2 worm cellular contexts compared by ENCODE assay signal in genomic region chrIII:13657975-13658374, ce11.
A peak's percentile ranks its signal among the peaks of the same experiment; 100 is the strongest.
TF ChIP-seq lines count a peak whose summit lies in the region.

No protein-coding gene starts in this region.

TF ChIP-seq in whole organism, L2 larva, 48 proteins besides CTCF, POLR2A, EP300 and RAD21 (continued from another document):
- TF ChIP-seq egl-27 (tag; optimal IDR thresholded peaks at IDR 0.05; lab: Kevin White, UChicago) = no peak

TF ChIP-seq in whole organism, L4 larva, 104 proteins besides CTCF, POLR2A, EP300 and RAD21 (continued from another document):
- TF ChIP-seq ceh-82 (tag; optimal IDR thresholded peaks at IDR 0.05; lab: Kevin White, UChicago) (no peak), nhr-48 (tag; optimal IDR thresholded peaks at IDR 0.05; lab: Kevin White, UChicago) (no peak), T20F7.1 (GFP tag; optimal IDR thresholded peaks at IDR 0.05; lab: Kevin White, UChicago) (no peak), unc-130 (GFP tag; optimal IDR thresholded peaks at IDR 0.05; lab: Kevin White, UChicago) (no peak), skn-1 (tag; optimal IDR thresholded peaks at IDR 0.05; lab: Kevin White, UChicago) (no peak), dmd-8 (GFP tag; IDR thresholded peaks at IDR 0.05; lab: Robert Waterston, UW) (no peak), tra-1 (GFP tag; IDR thresholded peaks at IDR 0.05; lab: Robert Waterston, UW) (no peak), dmd-9 (GFP tag; IDR thresholded peaks at IDR 0.05; lab: Robert Waterston, UW) (no peak), nhr-10 (tag; optimal IDR thresholded peaks at IDR 0.05; lab: Kevin White, UChicago) (no peak), fos-1 (tag; optimal IDR thresholded peaks at IDR 0.05; lab: Kevin White, UChicago) (no peak), mep-1 (tag; optimal IDR thresholded peaks at IDR 0.05; lab: Kevin White, UChicago) (peak; percentile 51), pqm-1 (tag; optimal IDR thresholded peaks at IDR 0.05; lab: Kevin White, UChicago) (peak; percentile 31), egl-27 (tag; optimal IDR thresholded peaks at IDR 0.05; lab: Kevin White, UChicago) (no peak), lir-3 (tag; optimal IDR thresholded peaks at IDR 0.05; lab: Kevin White, UChicago) (no peak), ztf-11 (tag; optimal IDR thresholded peaks at IDR 0.05; lab: Kevin White, UChicago) (no peak), hlh-11 (tag; optimal IDR thresholded peaks at IDR 0.05; lab: Kevin White, UChicago) (peak; percentile 40), nhr-6 (tag; optimal IDR thresholded peaks at IDR 0.05; lab: Kevin White, UChicago) (no peak), tag-97 (GFP tag; IDR thresholded peaks at IDR 0.05; lab: Robert Waterston, UW) (no peak), snpc-1.2 (GFP tag; IDR thresholded peaks at IDR 0.05; lab: Robert Waterston, UW) (no peak), fkh-10 (GFP tag; optimal IDR thresholded peaks at IDR 0.05; lab: Kevin White, UChicago) (no peak), lin-39 (tag; optimal IDR thresholded peaks at IDR 0.05; lab: Kevin White, UChicago) (no peak), lin-15B (tag; optimal IDR thresholded peaks at IDR 0.05; lab: Kevin White, UChicago) (no peak)
TF ChIP-seq in whole organism, L4 larva: peak in this region for 9.
